Fruit fly (Drosophila melanogaster): Measurements from ENCODE around the gene CG9988.

DNA sequence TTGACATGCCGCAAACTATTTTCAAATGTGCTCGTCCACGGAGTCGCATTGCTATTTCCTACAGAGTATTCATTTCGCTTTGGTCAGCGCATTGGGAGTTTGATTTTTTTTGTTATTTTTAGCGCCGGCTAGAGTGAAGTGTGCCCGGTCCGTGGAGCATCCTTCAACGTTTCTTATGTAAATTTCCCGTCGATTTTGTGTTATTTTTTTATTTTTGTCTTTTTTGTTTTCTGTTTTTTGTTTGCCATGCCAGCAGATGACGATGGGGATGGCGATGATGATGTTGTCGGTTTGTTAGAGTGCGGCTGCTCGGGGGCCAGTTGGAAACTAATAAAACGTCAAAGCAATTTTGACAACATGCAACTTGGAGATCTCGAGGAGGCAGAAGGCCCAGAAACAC is 5.3 kb upstream of the CG9988 start:
- TF ChIP-seq CG5204 (GFP tag; optimal IDR thresholded peaks at IDR 0.05), result no peak
- TF ChIP-seq ovo (GFP tag; optimal IDR thresholded peaks at IDR 0.05), result no peak
- no peak for TF ChIP-seq CG11617 (GFP tag; optimal IDR thresholded peaks at IDR 0.05)
- TF ChIP-seq tj (GFP tag; optimal IDR thresholded peaks at IDR 0.05), result no peak
- TF ChIP-seq CG12768 (GFP tag; optimal IDR thresholded peaks at IDR 0.05), result no peak
- TF ChIP-seq cnc (optimal IDR thresholded peaks at IDR 0.05), result no peak
- TF ChIP-seq CG33017 (tag; optimal IDR thresholded peaks at IDR 0.05), result no peak
- no peak for TF ChIP-seq toe (GFP tag; optimal IDR thresholded peaks at IDR 0.05)
- no peak for TF ChIP-seq Hr96 (GFP tag; optimal IDR thresholded peaks at IDR 0.05)
- TF ChIP-seq pad (GFP tag; optimal IDR thresholded peaks at IDR 0.05), result no peak
- no peak for TF ChIP-seq Crg-1 (GFP tag; optimal IDR thresholded peaks at IDR 0.05)

All from whole organism, adult.